Fruit fly (Drosophila melanogaster) whole organism, wandering third instar larva: ENCODE measurements around the gene CG15539.
A peak's percentile ranks its signal among the peaks of the same experiment; 100 is the strongest.

Experiments used
- Abd-B ChIP-seq: fragments of >200 bp; optimal IDR thresholded peaks from 2 replicates; lab custom pipeline; 2017; ENCODE audit warnings: missing biosample characterization, missing genetic modification characterization
- CG32264 ChIP-seq: fragments of 200-800 bp; sonication (Bioruptor generic); optimal IDR thresholded peaks from 2 replicates; lab custom pipeline; 2016; ENCODE audit warnings: missing biosample characterization, missing genetic modification characterization
- CG9705 ChIP-seq: fragments of 200-800 bp; sonication (Bioruptor generic); optimal IDR thresholded peaks from 2 replicates; lab custom pipeline; 2018; ENCODE audit warnings: missing biosample characterization, mild to moderate bottlenecking, missing genetic modification characterization
- CrebA ChIP-seq: fragments of 200-800 bp; sonication (Bioruptor generic); optimal IDR thresholded peaks from 2 replicates; lab custom pipeline; 2016; ENCODE audit warnings: missing biosample characterization, mild to moderate bottlenecking, missing genetic modification characterization, borderline replicate concordance
- Dfd ChIP-seq: fragments of >200 bp; optimal IDR thresholded peaks from 2 replicates; lab custom pipeline; 2017; ENCODE audit warnings: missing biosample characterization, missing genetic modification characterization
- Dif ChIP-seq: fragments of 200-275, 200-300 bp; sonication (Bioruptor generic); optimal IDR thresholded peaks from 2 replicates; lab custom pipeline; 2018; ENCODE audit warnings: missing biosample characterization, missing genetic modification characterization; ENCODE audit not compliant: partially characterized antibody
- GATAd ChIP-seq: sonication (Bioruptor generic); optimal IDR thresholded peaks from 2 replicates; lab custom pipeline; 2016; ENCODE audit warnings: missing biosample characterization, missing genetic modification characterization
- HLH106 ChIP-seq: fragments of 200-800 bp; optimal IDR thresholded peaks from 3 replicates; lab custom pipeline; 2019; ENCODE audit warnings: missing biosample characterization, mild to moderate bottlenecking, missing genetic modification characterization, moderate library complexity
- Hnf4 ChIP-seq: fragments of 200-800 bp; sonication (Bioruptor generic); optimal IDR thresholded peaks from 2 replicates; lab custom pipeline; 2016; ENCODE audit warnings: missing biosample characterization, mild to moderate bottlenecking, missing genetic modification characterization
- Hr83 ChIP-seq: fragments of 200-300 bp; sonication (Bioruptor generic); optimal IDR thresholded peaks from 2 replicates; lab custom pipeline; 2016; ENCODE audit warnings: missing biosample characterization, mild to moderate bottlenecking, missing genetic modification characterization, moderate library complexity; ENCODE audit not compliant: poor library complexity, severe bottlenecking
- Mio ChIP-seq: sonication (Bioruptor generic); optimal IDR thresholded peaks from 2 replicates; lab custom pipeline; 2016; ENCODE audit warnings: missing biosample characterization, missing genetic modification characterization
- Myc ChIP-seq: fragments of >200 bp; optimal IDR thresholded peaks from 2 replicates; lab custom pipeline; 2017
- N ChIP-seq: fragments of >200 bp; optimal IDR thresholded peaks from 2 replicates; lab custom pipeline; 2018; ENCODE audit warnings: missing biosample characterization, missing external identifiers, missing genetic modification characterization
- OdsH ChIP-seq: fragments of 200-800 bp; sonication (Bioruptor generic); optimal IDR thresholded peaks from 2 replicates; lab custom pipeline; 2016; ENCODE audit warnings: missing biosample characterization, mild to moderate bottlenecking, missing genetic modification characterization
- Sp1 ChIP-seq: fragments of 200-800 bp; sonication (Bioruptor generic); optimal IDR thresholded peaks from 3 replicates; lab custom pipeline; 2019; ENCODE audit warnings: missing biosample characterization, mild to moderate bottlenecking, missing genetic modification characterization, moderate library complexity
- br ChIP-seq: fragments of 200-800 bp; sonication (Bioruptor generic); optimal IDR thresholded peaks from 2 replicates; lab custom pipeline; 2016; ENCODE audit warnings: missing biosample characterization, missing genetic modification characterization
- brk ChIP-seq: fragments of 200-800 bp; sonication (Bioruptor generic); optimal IDR thresholded peaks from 2 replicates; lab custom pipeline; 2016; ENCODE audit warnings: missing biosample characterization, mild to moderate bottlenecking, missing genetic modification characterization
- dl ChIP-seq, 2 experiments: fragments of 175-275, 200-275 bp in 1 of 2; fragments of 200-275 bp in 1 of 2; sonication (Bioruptor generic); optimal IDR thresholded peaks; lab custom pipeline; 2018; ENCODE audit warnings: mild to moderate bottlenecking in 2 of 2, missing biosample characterization in 2 of 2, missing genetic modification characterization in 2 of 2, moderate library complexity in 2 of 2; ENCODE audit not compliant: partially characterized antibody in 2 of 2, insufficient read depth in 1 of 2
- dsf ChIP-seq: sonication (Bioruptor generic); optimal IDR thresholded peaks from 2 replicates; lab custom pipeline; 2016; ENCODE audit warnings: missing biosample characterization, missing genetic modification characterization, borderline replicate concordance
- foxo ChIP-seq, 2 experiments: fragments of 200-800 bp; sonication (Bioruptor generic); optimal IDR thresholded peaks; 2 replicates in 1 of 2; 3 replicates in 1 of 2; lab custom pipeline; 2016 to 2017; ENCODE audit warnings: missing biosample characterization in 2 of 2, missing genetic modification characterization in 2 of 2
- fru ChIP-seq: fragments of 200-800 bp; sonication (Bioruptor generic); optimal IDR thresholded peaks from 3 replicates; lab custom pipeline; 2016; ENCODE audit warnings: missing biosample characterization, mild to moderate bottlenecking, missing genetic modification characterization
- h ChIP-seq: fragments of 200-800 bp; sonication (Bioruptor generic); optimal IDR thresholded peaks from 3 replicates; lab custom pipeline; 2016; ENCODE audit warnings: missing biosample characterization, mild to moderate bottlenecking, missing genetic modification characterization
- jim ChIP-seq: fragments of 175-275, 200-325 bp; sonication (Bioruptor generic); optimal IDR thresholded peaks from 2 replicates; lab custom pipeline; 2016; ENCODE audit warnings: missing biosample characterization, mild to moderate bottlenecking, missing genetic modification characterization
- pan ChIP-seq: fragments of >200 bp; optimal IDR thresholded peaks from 2 replicates; lab custom pipeline; 2017
- rgr ChIP-seq: fragments of 200-800 bp; sonication (Bioruptor generic); optimal IDR thresholded peaks from 3 replicates; lab custom pipeline; 2016; ENCODE audit warnings: missing biosample characterization, mild to moderate bottlenecking, missing genetic modification characterization
- sv ChIP-seq: fragments of 200-800 bp; sonication (Bioruptor generic); optimal IDR thresholded peaks from 3 replicates; lab custom pipeline; 2016; ENCODE audit warnings: missing biosample characterization, missing genetic modification characterization
- usp ChIP-seq: fragments of >200 bp; optimal IDR thresholded peaks from 2 replicates; lab custom pipeline; 2017; ENCODE audit warnings: missing biosample characterization, missing genetic modification characterization
- woc ChIP-seq: sonication (Bioruptor generic); optimal IDR thresholded peaks from 2 replicates; lab custom pipeline; 2016; ENCODE audit warnings: missing biosample characterization, mild to moderate bottlenecking, missing genetic modification characterization

CG15539 gene

DNA sequence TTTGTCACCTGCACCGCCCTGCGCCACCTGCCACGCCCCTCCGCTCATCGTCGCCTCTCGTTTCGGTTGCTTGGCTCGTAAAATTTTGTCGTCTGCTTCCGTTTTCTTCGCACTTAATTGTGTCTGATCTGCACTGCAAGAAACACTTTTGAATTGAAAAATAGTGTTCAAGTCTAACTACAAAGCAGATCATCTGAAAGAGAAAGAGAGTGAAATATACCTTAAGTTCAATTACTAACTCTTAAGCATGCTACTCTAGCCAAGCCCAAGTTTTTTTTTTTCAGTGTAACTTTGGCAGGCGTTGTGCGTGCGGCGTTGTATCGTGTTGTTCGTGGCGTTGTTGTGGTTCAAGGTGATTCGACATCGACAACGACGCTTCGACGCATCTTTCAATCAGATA is 34.4 kb downstream of the CG15539 start (continued):
- no peak for TF ChIP-seq brk (GFP tag; lab: Kevin White, UChicago)
- peak; percentile 62 for TF ChIP-seq h (GFP tag; lab: Kevin White, UChicago)
- TF ChIP-seq CrebA (GFP tag; lab: Kevin White, UChicago), result no peak
- no peak for TF ChIP-seq jim (GFP tag; lab: Kevin White, UChicago)
- TF ChIP-seq Mio (GFP tag; lab: Kevin White, UChicago), result no peak
- peak; percentile 47 for TF ChIP-seq CG9705 (GFP tag; lab: Kevin White, UChicago)
- no peak for TF ChIP-seq CG32264
- peak; percentile 80 for TF ChIP-seq sv (GFP tag; lab: Kevin White, UChicago)
- TF ChIP-seq Hr83, result no peak
- peak; percentile 60 for TF ChIP-seq rgr
- TF ChIP-seq foxo (GFP tag; optimal IDR thresholded peaks at IDR 0.05; lab: Kevin White, UChicago), result peak in 1 of 2 experiments; percentile 51
- no peak for TF ChIP-seq dl (GFP tag; optimal IDR thresholded peaks at IDR 0.05; lab: Kevin White, UChicago; ENCODE audit: insufficient read depth in 1 of 2, partially characterized antibody in 2 of 2)
- no peak for TF ChIP-seq GATAd (GFP tag; lab: Kevin White, UChicago)
- TF ChIP-seq Dfd, result no peak
- TF ChIP-seq, all 38 proteins: peak for 14

DNA sequence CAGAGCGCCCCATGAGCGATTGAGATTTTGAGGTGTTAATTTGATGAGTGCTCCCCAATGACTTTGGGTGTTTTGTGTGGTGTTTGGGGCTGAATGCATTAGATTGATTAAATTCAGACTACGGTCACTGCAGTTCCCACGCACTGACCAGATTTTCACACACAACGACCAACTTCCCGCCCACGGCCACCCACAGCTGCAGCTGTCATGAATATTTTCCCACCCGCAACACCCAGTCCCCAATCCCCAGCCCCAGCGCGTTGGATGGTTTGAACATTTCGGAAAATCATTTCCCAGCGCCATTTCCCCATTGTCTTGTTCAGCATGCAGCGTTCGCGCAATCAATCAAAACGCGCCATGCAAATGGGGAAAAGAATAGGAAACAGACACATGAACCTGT is 35.7 kb downstream of the CG15539 start:
- TF ChIP-seq N, result no peak
- TF ChIP-seq h (GFP tag; lab: Kevin White, UChicago), result no peak
- no peak for TF ChIP-seq dsf (GFP tag; lab: Kevin White, UChicago)
- TF ChIP-seq usp (GFP tag; lab: Kevin White, UChicago), result no peak
- TF ChIP-seq CrebA (GFP tag; lab: Kevin White, UChicago), result no peak
- no peak for TF ChIP-seq GATAd (GFP tag; lab: Kevin White, UChicago)
- no peak for TF ChIP-seq HLH106 (tag; lab: Kevin White, UChicago)
- no peak for TF ChIP-seq brk (GFP tag; lab: Kevin White, UChicago)
- no peak for TF ChIP-seq Abd-B (GFP tag; lab: Kevin White, UChicago)
- no peak for TF ChIP-seq sv (GFP tag; lab: Kevin White, UChicago)
- TF ChIP-seq Myc, result no peak
- no peak for TF ChIP-seq CG32264

DNA sequence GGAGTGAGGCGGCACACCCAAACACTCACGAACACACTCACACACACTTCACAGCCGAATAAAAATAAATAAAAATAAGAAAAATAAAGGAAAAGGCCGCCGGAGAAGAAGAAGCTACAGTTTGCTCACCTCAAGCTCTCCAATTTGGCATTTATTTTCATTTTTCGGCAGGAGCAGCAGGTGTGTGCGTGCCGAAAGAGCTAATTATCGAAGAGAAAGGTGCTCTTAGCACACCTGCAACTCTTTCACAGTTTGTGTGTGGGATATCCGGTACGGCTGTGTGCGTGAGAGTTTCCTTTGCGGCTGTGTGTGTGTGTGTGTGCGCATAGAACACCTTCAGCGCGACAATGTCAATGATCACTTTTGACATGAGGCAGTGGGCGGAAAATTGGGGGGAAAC is 39.2 kb downstream of the CG15539 start:
- TF ChIP-seq pan (lab: Kevin White, UChicago) (no peak), OdsH (GFP tag; lab: Kevin White, UChicago) (no peak), br (GFP tag; lab: Kevin White, UChicago) (no peak), Mio (GFP tag; lab: Kevin White, UChicago) (no peak), N (no peak), Hnf4 (GFP tag; lab: Kevin White, UChicago) (no peak), Hr83 (no peak), usp (GFP tag; lab: Kevin White, UChicago) (no peak), dsf (GFP tag; lab: Kevin White, UChicago) (no peak), CG9705 (GFP tag; lab: Kevin White, UChicago) (no peak)
- TF ChIP-seq, all 38 proteins: peak for 0

DNA sequence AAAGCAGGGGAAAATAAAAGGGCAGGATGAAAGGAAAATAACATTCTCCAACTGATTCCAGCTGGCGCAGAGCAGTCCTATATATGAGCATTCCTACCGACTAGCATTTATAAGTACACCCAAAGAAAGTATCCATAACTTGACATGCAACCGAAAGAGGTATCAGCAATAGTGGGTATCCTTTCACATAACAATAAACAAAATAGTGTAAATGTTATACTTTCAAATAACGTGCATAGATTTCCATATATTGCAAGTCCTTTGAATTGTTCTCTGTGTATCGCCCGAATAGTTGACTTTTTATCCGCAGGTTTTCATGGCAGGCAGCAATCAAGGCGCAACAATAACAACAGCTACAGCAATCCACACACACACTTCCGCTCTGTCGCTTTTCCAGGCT is 44.3 kb downstream of the CG15539 start:
- TF ChIP-seq br (GFP tag; lab: Kevin White, UChicago) (no peak), Sp1 (GFP tag; lab: Kevin White, UChicago) (no peak), HLH106 (tag; lab: Kevin White, UChicago) (no peak), CG32264 (no peak), woc (no peak), Dif (no peak), Mio (GFP tag; lab: Kevin White, UChicago) (no peak), dl (GFP tag; optimal IDR thresholded peaks at IDR 0.05; lab: Kevin White, UChicago; ENCODE audit: insufficient read depth in 1 of 2, partially characterized antibody in 2 of 2) (no peak), h (GFP tag; lab: Kevin White, UChicago) (no peak)

DNA sequence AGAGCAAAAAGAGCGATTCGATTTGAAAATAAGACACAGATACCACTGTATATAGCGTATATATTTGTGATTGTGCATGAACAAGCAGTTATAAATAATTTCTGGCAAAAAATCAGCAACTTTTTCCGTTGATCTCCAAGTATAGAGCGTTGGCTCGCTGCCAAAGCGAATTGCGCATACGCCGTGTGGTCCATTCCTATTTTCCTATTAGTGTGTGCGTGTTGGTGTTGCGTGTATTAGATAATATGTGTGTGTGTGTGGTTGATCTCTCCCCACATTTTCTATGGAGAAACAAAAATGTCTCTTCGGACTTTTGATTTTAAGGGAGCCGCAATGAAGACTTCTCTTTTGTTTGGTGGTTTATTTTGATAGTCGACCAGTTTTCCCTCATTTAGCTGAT is 46.8 kb downstream of the CG15539 start:
- no peak for TF ChIP-seq jim (GFP tag; lab: Kevin White, UChicago)
- TF ChIP-seq fru (GFP tag; lab: Kevin White, UChicago), result no peak
- no peak for TF ChIP-seq Hr83
- no peak for TF ChIP-seq CrebA (GFP tag; lab: Kevin White, UChicago)
